Fruit fly (Drosophila melanogaster): ENCODE results near the gene sdt.
A peak's percentile ranks its signal among the peaks of the same experiment; 100 is the strongest.

DNA sequence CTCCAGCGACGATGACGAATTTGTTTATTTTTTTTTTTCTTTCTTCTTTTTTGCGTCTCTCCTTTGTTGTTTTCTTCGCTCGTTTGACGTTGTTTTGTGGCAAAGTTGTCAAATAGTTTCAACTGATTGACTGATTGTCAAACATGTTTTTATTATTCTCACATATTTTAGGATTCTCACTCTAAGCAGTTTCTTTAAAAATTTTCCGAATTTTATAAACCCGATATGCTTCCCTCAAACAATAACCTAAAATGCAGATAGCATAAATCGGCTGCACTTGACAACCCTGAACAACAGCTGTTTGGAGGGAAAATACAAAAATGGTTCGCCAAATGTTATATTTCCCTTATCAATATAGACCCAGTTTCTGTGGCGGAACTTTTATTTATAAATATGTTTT, 34.8 kb upstream of the sdt start, which contains the start of gene CG17982:
- TF ChIP-seq psq (optimal IDR thresholded peaks at IDR 0.05) (peak; percentile 13), h (optimal IDR thresholded peaks at IDR 0.05) (no peak), insv (optimal IDR thresholded peaks at IDR 0.05) (no peak), ttk (optimal IDR thresholded peaks at IDR 0.05) (no peak), Sin3A (optimal IDR thresholded peaks at IDR 0.05) (no peak)
